Worm (Caenorhabditis elegans): ENCODE measurements around the gene W06G6.20.

W06G6.20 gene

DNA sequence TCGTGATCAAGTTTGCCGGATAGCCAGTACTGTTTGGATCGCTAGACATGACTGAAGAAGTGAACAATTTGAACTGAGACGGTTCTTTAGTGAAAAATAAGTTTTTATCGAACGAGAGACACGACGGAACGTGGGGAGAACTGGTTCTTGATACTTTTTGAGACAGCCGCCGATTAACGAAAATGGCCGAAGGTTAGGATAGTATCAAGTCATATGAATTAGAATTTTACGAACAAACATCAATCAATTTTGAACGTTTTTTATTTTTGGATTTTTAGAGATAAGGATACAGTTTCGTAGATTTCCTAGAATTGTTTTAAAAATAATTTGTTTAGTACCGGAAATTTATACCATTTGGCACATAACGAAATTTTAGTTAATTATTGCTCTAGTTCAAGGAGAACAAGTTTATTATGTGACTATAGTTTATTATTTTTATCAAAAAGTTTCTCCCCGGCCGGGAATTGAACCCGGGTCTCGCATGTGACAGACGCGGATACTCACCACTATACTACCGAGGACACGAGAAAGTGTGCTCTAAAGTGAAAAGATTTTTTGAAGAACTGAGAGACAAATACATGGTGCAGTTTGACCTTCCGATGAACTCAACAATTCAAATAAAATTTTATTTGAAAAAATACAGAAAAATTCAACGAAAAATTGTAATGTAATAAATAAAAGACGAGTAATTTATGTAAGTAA, at the start of gene W06G6.20:
W06G6.20 (minus strand) TSS at position 51 of the 702 bp plus-strand sequence.
- TF ChIP-seq hpl-2 (GFP tag; optimal IDR thresholded peaks at IDR 0.05) (no peak), nhr-85 (tag) (peak; percentile 6), aly-2 (tag; optimal IDR thresholded peaks at IDR 0.05) (no peak)

DNA sequence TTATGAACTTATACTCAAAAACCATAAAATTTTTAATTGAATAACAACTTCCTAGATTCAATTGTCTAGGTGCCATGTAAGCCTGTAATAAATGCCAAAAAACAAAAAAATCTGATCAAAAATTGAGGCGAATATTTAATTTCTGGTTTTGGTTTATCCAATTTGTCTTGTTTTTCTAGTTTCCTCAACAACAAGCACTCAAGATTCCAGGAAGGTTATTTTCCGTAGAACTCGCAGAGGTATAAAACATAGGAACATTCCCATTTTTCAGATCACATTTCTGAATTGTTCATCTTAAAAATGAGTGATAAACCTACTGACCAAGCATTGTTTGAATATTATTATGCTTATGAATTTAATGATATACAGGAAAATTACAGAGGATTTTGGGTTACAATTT, 49.0 kb upstream of the W06G6.20 start, which contains the start of gene srw-41:
srw-41 (plus strand) TSS at position 301 of the 400 bp plus-strand sequence.
- TF ChIP-seq nhr-19 (GFP tag; conservative IDR thresholded peaks at IDR 0.05) (no peak), ceh-82 (tag; optimal IDR thresholded peaks at IDR 0.05) (no peak), zag-1 (tag; optimal IDR thresholded peaks at IDR 0.05) (no peak), efl-1 (optimal IDR thresholded peaks at IDR 0.05) (no peak), efl-1 (GFP tag; optimal IDR thresholded peaks at IDR 0.05 in 1 of 2) (no peak), tlp-1 (tag; optimal IDR thresholded peaks at IDR 0.05) (no peak), hlh-4 (tag; optimal IDR thresholded peaks at IDR 0.05) (no peak), jun-1 (tag; optimal IDR thresholded peaks at IDR 0.05) (no peak), hlh-17 (GFP tag; optimal IDR thresholded peaks at IDR 0.05; ENCODE audit: borderline replicate concordance) (no peak), lin-14 (GFP tag; optimal IDR thresholded peaks at IDR 0.05) (no peak), fkh-4 (tag; optimal IDR thresholded peaks at IDR 0.05; ENCODE audit: borderline replicate concordance) (no peak), ztf-4 (tag; optimal IDR thresholded peaks at IDR 0.05) (no peak), pax-3 (tag; optimal IDR thresholded peaks at IDR 0.05) (no peak), lin-15B (tag; optimal IDR thresholded peaks at IDR 0.05) (no peak), nhr-76 (tag; optimal IDR thresholded peaks at IDR 0.05) (no peak), ceh-90 (tag; optimal IDR thresholded peaks at IDR 0.05) (no peak), C16A3.4 (tag; optimal IDR thresholded peaks at IDR 0.05) (no peak), mdl-1 (tag; optimal IDR thresholded peaks at IDR 0.05) (no peak), ets-5 (GFP tag; IDR thresholded peaks at IDR 0.05) (no peak)

DNA sequence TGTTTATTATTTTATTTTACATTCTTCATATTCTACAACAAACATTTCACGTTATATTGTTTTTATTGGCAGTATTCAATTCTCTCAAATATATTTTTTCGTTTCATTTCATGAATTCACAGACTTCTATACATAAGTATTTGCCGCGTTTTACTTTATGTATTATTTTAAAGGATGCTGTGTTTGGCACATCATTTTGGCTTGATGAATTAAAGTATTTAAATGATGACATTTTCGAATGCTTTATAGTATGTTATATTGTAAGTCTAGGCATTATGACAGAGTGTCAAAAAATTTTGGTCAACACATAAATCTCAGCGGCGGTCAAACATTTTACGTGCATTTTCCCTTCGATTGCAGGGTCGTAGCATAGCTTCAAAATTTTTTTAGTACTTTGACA, 47.3 kb upstream of the W06G6.20 start:
- TF ChIP-seq nhr-84 (tag; optimal IDR thresholded peaks at IDR 0.05) (no peak), egl-27 (tag; optimal IDR thresholded peaks at IDR 0.05) (no peak), nhr-85 (tag) (no peak), efl-1 (optimal IDR thresholded peaks at IDR 0.05) (no peak), efl-1 (GFP tag; optimal IDR thresholded peaks at IDR 0.05 in 1 of 2) (peak in 1 of 2 experiments; percentile 79), mep-1 (tag; optimal IDR thresholded peaks at IDR 0.05) (no peak), isw-1 (GFP tag; IDR thresholded peaks at IDR 0.05) (no peak)

DNA sequence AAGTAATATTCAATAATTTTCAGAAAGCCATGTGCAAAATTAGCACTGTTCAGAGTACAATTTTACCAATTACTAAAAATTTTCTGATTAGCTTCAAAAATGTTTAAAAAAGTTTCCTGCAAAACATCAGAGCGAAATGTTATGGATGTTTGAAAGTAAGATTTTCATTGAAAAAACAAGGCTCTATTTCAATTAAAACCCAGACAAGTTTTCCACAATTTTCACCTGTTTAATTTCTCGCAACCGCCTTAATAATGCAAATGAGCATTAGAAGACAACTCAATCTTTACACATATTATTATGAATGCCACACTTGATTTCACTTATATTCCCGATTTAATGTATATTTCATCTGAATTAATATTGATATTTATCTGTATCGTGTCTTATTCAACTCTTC, 46.4 kb upstream of the W06G6.20 start, which contains the start of gene srz-101:
srz-101 (plus strand) TSS at position 301 of the 400 bp plus-strand sequence.
- TF ChIP-seq nhr-19 (GFP tag; conservative IDR thresholded peaks at IDR 0.05) (no peak), skn-1 (tag; optimal IDR thresholded peaks at IDR 0.05) (no peak), fkh-10 (GFP tag; optimal IDR thresholded peaks at IDR 0.05) (no peak), nhr-84 (tag; optimal IDR thresholded peaks at IDR 0.05) (no peak)

DNA sequence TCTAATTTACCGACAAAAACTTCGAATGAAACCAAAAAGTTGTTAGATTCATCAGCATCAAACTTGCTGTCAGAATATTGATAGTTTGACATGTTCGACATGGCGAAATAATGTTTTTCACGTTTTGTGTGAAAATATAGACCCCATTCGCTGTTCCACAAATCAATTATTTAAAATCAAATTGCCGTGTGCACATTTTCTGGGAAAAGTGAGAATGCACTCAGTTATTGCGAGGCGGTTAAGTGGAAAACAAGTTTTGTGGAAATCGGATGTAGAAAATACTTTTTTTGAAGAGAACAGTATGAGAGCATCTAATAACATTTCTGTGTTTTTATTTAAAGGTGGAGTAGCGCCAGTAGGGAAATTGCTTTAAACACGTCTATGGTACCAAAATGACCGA, 45.6 kb upstream of the W06G6.20 start, which contains the start of gene srw-42:
srw-42 (minus strand) TSS at position 101 of the 400 bp plus-strand sequence.
- no peak for TF ChIP-seq nhr-84 (tag; optimal IDR thresholded peaks at IDR 0.05)
- TF ChIP-seq efl-3 (GFP tag; optimal IDR thresholded peaks at IDR 0.05): no peak
- TF ChIP-seq nhr-76 (tag; optimal IDR thresholded peaks at IDR 0.05): no peak
- TF ChIP-seq lin-35 (GFP tag; optimal IDR thresholded peaks at IDR 0.05): no peak
- TF ChIP-seq Y116A8C.19 (tag; optimal IDR thresholded peaks at IDR 0.05; ENCODE audit: borderline replicate concordance): no peak
- no peak for TF ChIP-seq nhr-28 (tag; optimal IDR thresholded peaks at IDR 0.05)
- no peak for TF ChIP-seq lin-13 (GFP tag; optimal IDR thresholded peaks at IDR 0.05)
- TF ChIP-seq nhr-47 (tag; optimal IDR thresholded peaks at IDR 0.05): no peak
- no peak for TF ChIP-seq ztf-11 (tag; optimal IDR thresholded peaks at IDR 0.05)
- TF ChIP-seq aly-2 (tag; optimal IDR thresholded peaks at IDR 0.05): no peak
- no peak for TF ChIP-seq aha-1 (tag; optimal IDR thresholded peaks at IDR 0.05)
- no peak for TF ChIP-seq fkh-4 (tag; optimal IDR thresholded peaks at IDR 0.05; ENCODE audit: borderline replicate concordance)
- TF ChIP-seq C34B4.2 (tag; optimal IDR thresholded peaks at IDR 0.05): no peak
- TF ChIP-seq swsn-7 (tag; optimal IDR thresholded peaks at IDR 0.05): no peak
- TF ChIP-seq elt-2 (tag; optimal IDR thresholded peaks at IDR 0.05): no peak
- no peak for TF ChIP-seq nhr-77 (tag; optimal IDR thresholded peaks at IDR 0.05)
- no peak for TF ChIP-seq lin-39 (tag; optimal IDR thresholded peaks at IDR 0.05)
- TF ChIP-seq dpl-1 (GFP tag; optimal IDR thresholded peaks at IDR 0.05): no peak
- TF ChIP-seq lsy-2 (tag; optimal IDR thresholded peaks at IDR 0.05): no peak

All from whole organism, L1 larva.